Fruit fly (Drosophila melanogaster) whole organism, embryonic: ENCODE results near the gene CG8673.

Experiments used
- Ada2b ChIP-seq: fragments of 200-800 bp; sonication (Bioruptor generic); IDR thresholded peaks from 2 replicates; pipeline ENCODE4 v1.3.6; 2022; ENCODE audit warnings: missing biosample characterization, missing genetic modification characterization
- Awh ChIP-seq: fragments of 200-800 bp; sonication (Bioruptor generic); IDR thresholded peaks from 2 replicates; pipeline ENCODE4, ENCODE4 v1.3.6; 2022; ENCODE audit warnings: missing biosample characterization, missing genetic modification characterization
- Bgb ChIP-seq: fragments of 200-800 bp; sonication (Bioruptor generic); IDR thresholded peaks from 2 replicates; pipeline ENCODE4 v1.3.6; 2022; ENCODE audit warnings: missing biosample characterization, missing genetic modification characterization; ENCODE audit not compliant: partially characterized antibody
- CG10462 ChIP-seq: fragments of 200-800 bp; sonication (Bioruptor generic); optimal IDR thresholded peaks from 2 replicates; lab custom pipeline; 2016; ENCODE audit warnings: missing biosample characterization, missing genetic modification characterization
- CG10979 ChIP-seq: fragments of 200-800 bp; sonication (Bioruptor generic); optimal IDR thresholded peaks from 2 replicates; lab custom pipeline; 2018; ENCODE audit warnings: missing biosample characterization, mild to moderate bottlenecking, missing genetic modification characterization, moderate library complexity
- CG11398 ChIP-seq: fragments of 200-800 bp; sonication (Bioruptor generic); optimal IDR thresholded peaks from 2 replicates; lab custom pipeline; 2016; ENCODE audit warnings: missing biosample characterization, missing genetic modification characterization
- CG11456 ChIP-seq: fragments of 200-800 bp; sonication (Bioruptor generic); IDR thresholded peaks from 3 replicates; pipeline ENCODE4 v1.3.6; 2022; ENCODE audit warnings: missing biosample characterization, missing genetic modification characterization
- CG12071 ChIP-seq: fragments of 200-800 bp; sonication (Bioruptor generic); optimal IDR thresholded peaks from 3 replicates; lab custom pipeline; 2018; ENCODE audit warnings: missing biosample characterization, mild to moderate bottlenecking, missing genetic modification characterization
- CG12104 ChIP-seq: fragments of 200-800 bp; sonication (Bioruptor generic); optimal IDR thresholded peaks from 3 replicates; lab custom pipeline; 2016; ENCODE audit warnings: missing biosample characterization, missing genetic modification characterization
- CG1233 ChIP-seq: fragments of 200-800 bp; sonication (Bioruptor generic); optimal IDR thresholded peaks from 4 replicates; lab custom pipeline; 2018; ENCODE audit warnings: missing biosample characterization, mild to moderate bottlenecking, missing genetic modification characterization
- CG12391 ChIP-seq: fragments of 200-800 bp; sonication (Bioruptor generic); optimal IDR thresholded peaks from 3 replicates; lab custom pipeline; 2018; ENCODE audit warnings: missing biosample characterization, mild to moderate bottlenecking, missing genetic modification characterization, moderate library complexity
- CG13296 ChIP-seq: fragments of 200-800 bp; sonication (Bioruptor generic); optimal IDR thresholded peaks from 3 replicates; lab custom pipeline; 2018; ENCODE audit warnings: missing biosample characterization, mild to moderate bottlenecking, missing genetic modification characterization
- CG15269 ChIP-seq: fragments of 200-800 bp; sonication (Bioruptor generic); optimal IDR thresholded peaks from 2 replicates; lab custom pipeline; 2018; ENCODE audit warnings: missing biosample characterization, mild to moderate bottlenecking, missing genetic modification characterization, moderate library complexity
- CG15479 ChIP-seq: fragments of 200-800 bp; sonication (Bioruptor generic); optimal IDR thresholded peaks from 3 replicates; lab custom pipeline; 2019; ENCODE audit warnings: missing biosample characterization, mild to moderate bottlenecking, missing genetic modification characterization, moderate library complexity
- CG1603 ChIP-seq: fragments of 200-800 bp; sonication (Bioruptor generic); optimal IDR thresholded peaks from 2 replicates; lab custom pipeline; 2019; ENCODE audit warnings: missing biosample characterization, mild to moderate bottlenecking, missing genetic modification characterization, moderate library complexity
- CG18619 ChIP-seq: fragments of 200-800 bp; sonication (Bioruptor generic); optimal IDR thresholded peaks from 3 replicates; lab custom pipeline; 2017; ENCODE audit warnings: missing biosample characterization, mild to moderate bottlenecking, missing genetic modification characterization
- CG30403 ChIP-seq: fragments of 200-800 bp; sonication (Bioruptor generic); optimal IDR thresholded peaks from 3 replicates; lab custom pipeline; 2016; ENCODE audit warnings: missing biosample characterization, missing genetic modification characterization
- CG31388 ChIP-seq: fragments of 200-800 bp; sonication (Bioruptor generic); optimal IDR thresholded peaks from 2 replicates; lab custom pipeline; 2016; ENCODE audit warnings: missing biosample characterization, missing genetic modification characterization
- CG34224 ChIP-seq: fragments of 200-800 bp; sonication (Bioruptor generic); IDR thresholded peaks from 3 replicates; pipeline ENCODE4 v1.3.6; 2022; ENCODE audit warnings: missing biosample characterization, missing genetic modification characterization; ENCODE audit not compliant: partially characterized antibody
- CG4282 ChIP-seq: fragments of 200-800 bp; sonication (Bioruptor generic); optimal IDR thresholded peaks from 2 replicates; lab custom pipeline; 2016; ENCODE audit warnings: missing biosample characterization, missing genetic modification characterization
- CG7928 ChIP-seq: fragments of 200-800 bp; sonication (Bioruptor generic); optimal IDR thresholded peaks from 2 replicates; lab custom pipeline; 2017; ENCODE audit warnings: missing biosample characterization, mild to moderate bottlenecking, missing genetic modification characterization
- CG8290 ChIP-seq, 3 experiments: fragments of 200-800 bp; sonication (Bioruptor generic); optimal IDR thresholded peaks; 2 replicates each; lab custom pipeline; 2016 to 2019; ENCODE audit warnings: missing biosample characterization in 3 of 3, missing genetic modification characterization in 3 of 3, mild to moderate bottlenecking in 2 of 3, moderate library complexity in 1 of 3
- CG9932 ChIP-seq: fragments of 200-800 bp; sonication (Bioruptor generic); IDR thresholded peaks from 2 replicates; pipeline ENCODE4 v1.3.6; 2022; ENCODE audit warnings: missing biosample characterization, missing genetic modification characterization
- Elba2 ChIP-seq: fragments of 200-800 bp; sonication (Bioruptor generic); optimal IDR thresholded peaks from 3 replicates; lab custom pipeline; 2016; ENCODE audit warnings: missing biosample characterization, missing genetic modification characterization
- H15 ChIP-seq: fragments of 200-800 bp; sonication (Bioruptor generic); IDR thresholded peaks from 3 replicates; pipeline ENCODE4 v1.3.6; 2022; ENCODE audit warnings: missing biosample characterization, missing genetic modification characterization
- HHEX ChIP-seq: fragments of 200-800 bp; sonication (Bioruptor generic); optimal IDR thresholded peaks from 3 replicates; lab custom pipeline; 2017; ENCODE audit warnings: missing biosample characterization, mild to moderate bottlenecking, missing genetic modification characterization, missing genetic modification reagents
- NC2β ChIP-seq: fragments of 200-800 bp; sonication (Bioruptor generic); optimal IDR thresholded peaks from 2 replicates; lab custom pipeline; 2016; ENCODE audit warnings: missing biosample characterization, missing genetic modification characterization
- Oaz ChIP-seq: fragments of 200-800 bp; sonication (Bioruptor generic); IDR thresholded peaks from 2 replicates; pipeline ENCODE4 v1.3.6; 2022; ENCODE audit warnings: missing biosample characterization, missing genetic modification characterization
- Rx ChIP-seq: fragments of 200-800 bp; sonication (Bioruptor generic); IDR thresholded peaks from 2 replicates; pipeline ENCODE4 v1.3.6; 2022; ENCODE audit warnings: missing biosample characterization, missing genetic modification characterization
- Xrp1 ChIP-seq: fragments of 200-800 bp; sonication (Bioruptor generic); IDR thresholded peaks from 2 replicates; pipeline ENCODE4 v1.3.6; 2022; ENCODE audit warnings: missing biosample characterization, missing genetic modification characterization
- cato ChIP-seq: fragments of 200-800 bp; sonication (Bioruptor generic); optimal IDR thresholded peaks from 2 replicates; lab custom pipeline; 2016; ENCODE audit warnings: missing biosample characterization, missing genetic modification characterization, borderline replicate concordance
- dati ChIP-seq: fragments of 200-800 bp; sonication (Bioruptor generic); IDR thresholded peaks from 2 replicates; pipeline ENCODE4 v1.3.6; 2022; ENCODE audit warnings: missing biosample characterization, missing genetic modification characterization
- disco-r ChIP-seq: fragments of 200-800 bp; sonication (Bioruptor generic); optimal IDR thresholded peaks from 2 replicates; lab custom pipeline; 2016; ENCODE audit warnings: missing biosample characterization, missing genetic modification characterization
- dm ChIP-seq: fragments of 200-800 bp; sonication (Bioruptor generic); optimal IDR thresholded peaks from 3 replicates; lab custom pipeline; 2016; ENCODE audit warnings: missing biosample characterization, missing genetic modification characterization
- dmrt11E ChIP-seq: fragments of 200-800 bp; sonication (Bioruptor generic); optimal IDR thresholded peaks from 3 replicates; lab custom pipeline; 2018; ENCODE audit warnings: missing biosample characterization, mild to moderate bottlenecking, missing genetic modification characterization, moderate library complexity
- dysf ChIP-seq: fragments of 200-800 bp; sonication (Bioruptor generic); IDR thresholded peaks from 3 replicates; pipeline ENCODE4 v1.3.6; 2022; ENCODE audit warnings: missing biosample characterization, missing genetic modification characterization
- fru ChIP-seq: fragments of >200 bp; optimal IDR thresholded peaks from 2 replicates; lab custom pipeline; 2017
- grau ChIP-seq: fragments of 200-800 bp; optimal IDR thresholded peaks from 3 replicates; lab custom pipeline; 2019; ENCODE audit warnings: missing biosample characterization, mild to moderate bottlenecking, missing genetic modification characterization, moderate library complexity
- gsb-n ChIP-seq: fragments of 200-800 bp; sonication (Bioruptor generic); optimal IDR thresholded peaks from 3 replicates; lab custom pipeline; 2018; ENCODE audit warnings: missing biosample characterization, mild to moderate bottlenecking, missing genetic modification characterization
- hkb ChIP-seq, 2 experiments: fragments of 200-800 bp in 1 of 2; fragments of >200 bp in 1 of 2; sonication (Bioruptor generic) in 1 of 2; IDR thresholded peaks in 1 of 2; optimal IDR thresholded peaks in 1 of 2; 2 replicates each; pipeline versions ENCODE4 v1.3.6 to Lab custom; 2017 to 2022; ENCODE audit warnings: missing biosample characterization in 1 of 2, missing genetic modification characterization in 1 of 2
- hth ChIP-seq: fragments of >200 bp; optimal IDR thresholded peaks from 2 replicates; lab custom pipeline; 2017; ENCODE audit warnings: inconsistent platforms
- knrl ChIP-seq: fragments of 200-800 bp; sonication (Bioruptor generic); IDR thresholded peaks from 3 replicates; pipeline ENCODE4 v1.3.6; 2022; ENCODE audit warnings: missing biosample characterization, missing genetic modification characterization; ENCODE audit not compliant: partially characterized antibody
- mirr ChIP-seq: fragments of 200-800 bp; sonication (Bioruptor generic); optimal IDR thresholded peaks from 3 replicates; lab custom pipeline; 2018; ENCODE audit warnings: missing biosample characterization, mild to moderate bottlenecking, missing genetic modification characterization
- pros ChIP-seq: fragments of 200-800 bp; sonication (Bioruptor generic); optimal IDR thresholded peaks from 3 replicates; lab custom pipeline; 2019; ENCODE audit warnings: missing biosample characterization, mild to moderate bottlenecking, missing genetic modification characterization, moderate library complexity
- ro ChIP-seq: fragments of 200-800 bp; sonication (Bioruptor generic); IDR thresholded peaks from 2 replicates; pipeline ENCODE4 v1.3.6; 2022; ENCODE audit warnings: missing biosample characterization, missing genetic modification characterization
- stc ChIP-seq: fragments of 200-800 bp; sonication (Bioruptor generic); IDR thresholded peaks from 2 replicates; pipeline ENCODE4 v1.3.6; 2022; ENCODE audit warnings: missing biosample characterization, missing genetic modification characterization
- wor ChIP-seq: fragments of 200-800 bp; sonication (Bioruptor generic); IDR thresholded peaks from 2 replicates; pipeline ENCODE4 v1.3.6; 2022; ENCODE audit warnings: missing biosample characterization, missing genetic modification characterization
- z ChIP-seq: fragments of 200-800 bp; sonication (Bioruptor generic); IDR thresholded peaks from 3 replicates; pipeline ENCODE4 v1.3.6; 2022; ENCODE audit warnings: missing biosample characterization, missing genetic modification characterization
- zen2 ChIP-seq: fragments of 200-800 bp; sonication (Bioruptor generic); IDR thresholded peaks from 3 replicates; pipeline ENCODE4 v1.3.6; 2022; ENCODE audit warnings: missing biosample characterization, missing genetic modification characterization; ENCODE audit not compliant: partially characterized antibody
- zfh2 ChIP-seq: fragments of 200-800 bp; sonication (Bioruptor generic); optimal IDR thresholded peaks from 2 replicates; lab custom pipeline; 2016; ENCODE audit warnings: missing biosample characterization, missing genetic modification characterization

Gene CG8673

dm6 chr2L:8157166-8157565 is 33.0 kb downstream of the CG8673 start (continued):
- no peak for TF ChIP-seq knrl (GFP tag; lab: Robert Waterston, UW)
- no peak for TF ChIP-seq NC2β
- no peak for TF ChIP-seq CG4282 (GFP tag; lab: Kevin White, UChicago)
- TF ChIP-seq dysf (GFP tag; lab: Robert Waterston, UW) = no peak
- TF ChIP-seq mirr (GFP tag; lab: Kevin White, UChicago) = peak; percentile 3
- no peak for TF ChIP-seq ro
- no peak for TF ChIP-seq hth (lab: Kevin White, UChicago)
- TF ChIP-seq CG1233 (GFP tag; lab: Kevin White, UChicago) = no peak
- no peak for TF ChIP-seq Ada2b
- no peak for TF ChIP-seq Elba2 (GFP tag; lab: Kevin White, UChicago)
- no peak for TF ChIP-seq CG9932 (GFP tag; lab: Robert Waterston, UW)
- 0 out of 3 replicates have a peak, but pooled peaks have one; percentile 3 for TF ChIP-seq CG34224
- no peak for TF ChIP-seq CG15269 (tag; lab: Kevin White, UChicago)
- TF ChIP-seq CG12071 (GFP tag; lab: Kevin White, UChicago) = no peak
- TF ChIP-seq CG31388 = no peak
- TF ChIP-seq H15 (GFP tag; lab: Robert Waterston, UW) = no peak
- no peak for TF ChIP-seq grau
- TF ChIP-seq CG18619 (GFP tag; lab: Kevin White, UChicago) = no peak
- 0 out of 2 replicates have a peak, but pooled peaks have one; percentile 0 for TF ChIP-seq Bgb (GFP tag; lab: Robert Waterston, UW)
- no peak for TF ChIP-seq Oaz (GFP tag; lab: Robert Waterston, UW)

dm6 chr2L:8159498-8159897 is 35.4 kb downstream of the CG8673 start, which contains the start of the genes PAPLA1 and Rbsn-5:
Gene PAPLA1 (minus strand): TSS chr2L:8159638.
Gene Rbsn-5 (plus strand): TSS chr2L:8159832.
- TF ChIP-seq stc (GFP tag; lab: Robert Waterston, UW) (peak; percentile 85), cato (GFP tag; lab: Kevin White, UChicago) (peak; percentile 92), Bgb (GFP tag; lab: Robert Waterston, UW) (peak; percentile 15; the same call in 1 of the 2 replicates), Rx (GFP tag; lab: Robert Waterston, UW) (peak; percentile 86), pros (GFP tag; lab: Kevin White, UChicago) (peak; percentile 27), disco-r (GFP tag; lab: Kevin White, UChicago) (peak; percentile 86), fru (lab: Kevin White, UChicago) (no peak), Awh (GFP tag; lab: Robert Waterston, UW) (peak; percentile 86), CG30403 (GFP tag; lab: Kevin White, UChicago) (peak; percentile 97), wor (GFP tag; lab: Robert Waterston, UW) (peak; percentile 72), CG13296 (GFP tag; lab: Kevin White, UChicago) (peak; percentile 93), dysf (GFP tag; lab: Robert Waterston, UW) (peak; percentile 94), Xrp1 (GFP tag; lab: Robert Waterston, UW) (peak; percentile 93), CG1603 (peak; percentile 95), CG12104 (GFP tag; lab: Kevin White, UChicago) (peak; percentile 90), CG10462 (GFP tag; lab: Kevin White, UChicago) (peak; percentile 88), z (peak; percentile 50; the same call in 1 of the 3 replicates), CG7928 (GFP tag; lab: Kevin White, UChicago) (peak; percentile 100), hkb (optimal IDR thresholded peaks at IDR 0.05; lab: Kevin White, UChicago) (no peak), hkb (GFP tag; IDR thresholded peaks at IDR 0.05; lab: Robert Waterston, UW) (peak; percentile 90), dm (peak; percentile 89), HHEX (peak; percentile 88), CG11398 (GFP tag; lab: Kevin White, UChicago) (peak; percentile 88), CG15479 (GFP tag; lab: Kevin White, UChicago) (no peak), dmrt11E (tag; lab: Kevin White, UChicago) (peak; percentile 76), zfh2 (GFP tag; lab: Kevin White, UChicago) (peak; percentile 97), gsb-n (tag; lab: Kevin White, UChicago) (peak; percentile 84), zen2 (GFP tag; lab: Robert Waterston, UW) (no peak), CG11456 (peak; percentile 92), CG12391 (peak; percentile 95), CG10979 (tag; lab: Kevin White, UChicago) (peak; percentile 92), dati (peak; percentile 68; the same call in 1 of the 2 replicates), CG8290 (GFP tag; optimal IDR thresholded peaks at IDR 0.05; lab: Kevin White, UChicago) (peak; percentile 93), CG8290 (tag; optimal IDR thresholded peaks at IDR 0.05; lab: Kevin White, UChicago) (peak; percentile 30 to 93)
